7 worm cellular contexts compared by ENCODE assay signal in the genomic region with DNA sequence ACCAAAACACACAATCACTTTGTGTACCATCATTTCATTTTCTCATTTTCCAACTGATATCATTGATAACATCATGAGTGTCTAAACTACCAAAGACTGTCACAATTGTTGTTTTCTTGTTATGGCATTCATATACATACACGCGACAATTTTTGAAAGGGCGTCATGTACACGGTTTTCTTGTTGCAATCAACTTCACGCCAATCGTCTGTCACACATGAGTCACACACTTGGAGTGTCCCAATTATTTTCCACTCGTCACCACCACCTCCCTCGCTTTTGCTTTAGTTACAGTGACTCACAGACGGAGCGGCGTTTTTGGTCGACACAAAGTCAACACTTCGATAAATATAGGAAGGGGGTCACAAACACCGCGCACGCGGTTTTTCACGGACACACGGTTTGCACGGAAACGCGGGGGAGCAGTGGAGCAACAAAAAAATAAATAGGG.
TF ChIP-seq lines count a peak whose summit lies in the region.

No protein-coding gene starts in this region.

TF ChIP-seq in whole organism, L1 larva, 84 proteins besides CTCF, POLR2A, EP300 and RAD21 (continues in another document):
- TF ChIP-seq mep-1 (tag; optimal IDR thresholded peaks at IDR 0.05; lab: Kevin White, UChicago) (peak; percentile 10), aha-1 (tag; optimal IDR thresholded peaks at IDR 0.05; lab: Kevin White, UChicago) (no peak), lsy-2 (tag; optimal IDR thresholded peaks at IDR 0.05; lab: Kevin White, UChicago) (no peak), lin-35 (GFP tag; optimal IDR thresholded peaks at IDR 0.05; lab: Kevin White, UChicago) (peak in 1 of 2 experiments; percentile 66), mdl-1 (tag; optimal IDR thresholded peaks at IDR 0.05; lab: Kevin White, UChicago) (no peak), rnt-1 (tag; optimal IDR thresholded peaks at IDR 0.05; lab: Kevin White, UChicago) (no peak), alr-1 (tag; optimal IDR thresholded peaks at IDR 0.05; lab: Kevin White, UChicago; ENCODE audit: borderline replicate concordance) (no peak), grh-1 (GFP tag; IDR thresholded peaks at IDR 0.05; lab: Robert Waterston, UW) (no peak), vab-15 (tag; optimal IDR thresholded peaks at IDR 0.05; lab: Kevin White, UChicago) (no peak), nhr-47 (tag; optimal IDR thresholded peaks at IDR 0.05; lab: Kevin White, UChicago) (no peak), pax-3 (tag; optimal IDR thresholded peaks at IDR 0.05; lab: Kevin White, UChicago) (no peak), nhr-11 (tag; optimal IDR thresholded peaks at IDR 0.05; lab: Kevin White, UChicago) (no peak), nhr-76 (tag; optimal IDR thresholded peaks at IDR 0.05; lab: Kevin White, UChicago) (no peak)

TF ChIP-seq in whole organism, L2 larva, 48 proteins besides CTCF, POLR2A, EP300 and RAD21 (continues in another document):
- TF ChIP-seq ceh-16 (tag; optimal IDR thresholded peaks at IDR 0.05; lab: Kevin White, UChicago) (no peak), ZK546.5 (tag; optimal IDR thresholded peaks at IDR 0.05; lab: Kevin White, UChicago) (no peak), mdl-1 (tag; optimal IDR thresholded peaks at IDR 0.05; lab: Kevin White, UChicago) (peak; percentile 76 to 83), gmeb-1 (tag; optimal IDR thresholded peaks at IDR 0.05; lab: Kevin White, UChicago) (peak; percentile 8), blmp-1 (tag; optimal IDR thresholded peaks at IDR 0.05; lab: Kevin White, UChicago; ENCODE audit: insufficient read depth) (peak; percentile 0), F13H6.1 (tag; optimal IDR thresholded peaks at IDR 0.05; lab: Kevin White, UChicago) (peak; percentile 55), lsy-2 (tag; optimal IDR thresholded peaks at IDR 0.05; lab: Kevin White, UChicago) (peak in 1 of 2 experiments; percentile 20), nhr-129 (tag; optimal IDR thresholded peaks at IDR 0.05; lab: Kevin White, UChicago) (peak; percentile 78), crh-2 (tag; optimal IDR thresholded peaks at IDR 0.05; lab: Kevin White, UChicago) (peak; percentile 50), ztf-4 (tag; optimal IDR thresholded peaks at IDR 0.05; lab: Kevin White, UChicago) (no peak), fos-1 (tag; optimal IDR thresholded peaks at IDR 0.05; lab: Kevin White, UChicago) (peak; percentile 79), sma-3 (GFP tag; optimal IDR thresholded peaks at IDR 0.05; lab: Kevin White, UChicago) (peak; percentile 87)

TF ChIP-seq in whole organism, L3 larva, 47 proteins besides CTCF, POLR2A, EP300 and RAD21 (continues in another document):
- TF ChIP-seq jun-1 (tag; optimal IDR thresholded peaks at IDR 0.05; lab: Kevin White, UChicago) (peak; percentile 86), nhr-23 (tag; optimal IDR thresholded peaks at IDR 0.05; lab: Kevin White, UChicago) (peak; percentile 68), elt-2 (tag; optimal IDR thresholded peaks at IDR 0.05; lab: Kevin White, UChicago) (peak; percentile 78), pha-4 (tag; optimal IDR thresholded peaks at IDR 0.05; lab: Kevin White, UChicago) (peak; percentile 96), pqm-1 (tag; optimal IDR thresholded peaks at IDR 0.05; lab: Kevin White, UChicago) (peak; percentile 95), nfya-1 (tag; optimal IDR thresholded peaks at IDR 0.05; lab: Kevin White, UChicago; ENCODE audit: insufficient read depth) (peak; percentile 30), ZK546.5 (tag; optimal IDR thresholded peaks at IDR 0.05; lab: Kevin White, UChicago) (no peak), ama-1 (optimal IDR thresholded peaks at IDR 0.05; lab: Kevin White, UChicago) (no peak), elt-3 (tag; optimal IDR thresholded peaks at IDR 0.05; lab: Kevin White, UChicago) (peak in 1 of 3 experiments; percentile 14), egl-5 (tag; optimal IDR thresholded peaks at IDR 0.05; lab: Kevin White, UChicago) (no peak), fos-1 (tag; optimal IDR thresholded peaks at IDR 0.05; lab: Kevin White, UChicago) (peak; percentile 80), mdl-1 (tag; optimal IDR thresholded peaks at IDR 0.05; lab: Kevin White, UChicago) (peak; percentile 83)

TF ChIP-seq in whole organism, L4 larva, 104 proteins besides CTCF, POLR2A, EP300 and RAD21 (continues in another document):
- TF ChIP-seq dmd-6 (GFP tag; IDR thresholded peaks at IDR 0.05; lab: Robert Waterston, UW) (peak; percentile 97), mdt-29 (GFP tag; IDR thresholded peaks at IDR 0.05; lab: Robert Waterston, UW) (peak; percentile 70), F37D6.2 (tag; optimal IDR thresholded peaks at IDR 0.05; lab: Kevin White, UChicago) (no peak), ceh-28 (tag; optimal IDR thresholded peaks at IDR 0.05; lab: Kevin White, UChicago) (no peak), daf-12 (tag; optimal IDR thresholded peaks at IDR 0.05; lab: Kevin White, UChicago) (no peak), lin-29 (GFP tag; IDR thresholded peaks at IDR 0.05; lab: Robert Waterston, UW) (no peak), nhr-48 (tag; optimal IDR thresholded peaks at IDR 0.05; lab: Kevin White, UChicago) (peak; percentile 94), snpc-4 (tag; optimal IDR thresholded peaks at IDR 0.05; lab: Kevin White, UChicago) (no peak), hlh-11 (tag; optimal IDR thresholded peaks at IDR 0.05; lab: Kevin White, UChicago) (peak; percentile 95), lim-7 (GFP tag; IDR thresholded peaks at IDR 0.05; lab: Robert Waterston, UW) (no peak), lin-1 (GFP tag; IDR thresholded peaks at IDR 0.05; lab: Robert Waterston, UW) (peak; percentile 80), aha-1 (tag; lab: Kevin White, UChicago) (peak; percentile 95), tra-1 (GFP tag; IDR thresholded peaks at IDR 0.05; lab: Robert Waterston, UW) (peak; percentile 65; the same call in 1 of the 2 replicates)

TF ChIP-seq in whole organism, late embryonic, 69 proteins besides CTCF, POLR2A, EP300 and RAD21:
- TF ChIP-seq pqm-1 (tag; optimal IDR thresholded peaks at IDR 0.05; lab: Kevin White, UChicago) (peak; percentile 22), T23F11.4 (GFP tag; optimal IDR thresholded peaks at IDR 0.05; lab: Kevin White, UChicago) (no peak)

TF ChIP-seq in whole organism, mixed stage, embryonic, 35 proteins besides CTCF, POLR2A, EP300 and RAD21:
- TF ChIP-seq pha-4 (tag; optimal IDR thresholded peaks at IDR 0.05; lab: Kevin White, UChicago): peak; percentile 26
- no peak for TF ChIP-seq M03D4.4 (tag; optimal IDR thresholded peaks at IDR 0.05; lab: Kevin White, UChicago)
TF ChIP-seq in whole organism, mixed stage, embryonic: peak in this region for 1.

TF ChIP-seq in whole organism, young adult, 124 proteins besides CTCF, POLR2A, EP300 and RAD21 (continues in another document):
- TF ChIP-seq sptf-2 (GFP tag; optimal IDR thresholded peaks at IDR 0.05; lab: Kevin White, UChicago): no peak
- TF ChIP-seq dox-1 (GFP tag; IDR thresholded peaks at IDR 0.05; lab: Robert Waterston, UW): peak; percentile 58
- no peak for TF ChIP-seq ztf-18 (tag; optimal IDR thresholded peaks at IDR 0.05; lab: Kevin White, UChicago)
- no peak for TF ChIP-seq unc-130 (GFP tag; optimal IDR thresholded peaks at IDR 0.05; lab: Kevin White, UChicago)
- TF ChIP-seq ztf-22 (GFP tag; optimal IDR thresholded peaks at IDR 0.05; lab: Kevin White, UChicago): peak; percentile 48
- TF ChIP-seq unc-62 (GFP tag; optimal IDR thresholded peaks at IDR 0.05; lab: Kevin White, UChicago): peak; percentile 77
- TF ChIP-seq D2030.7 (GFP tag; IDR thresholded peaks at IDR 0.05; lab: Robert Waterston, UW): no peak
- TF ChIP-seq pha-4 (tag; optimal IDR thresholded peaks at IDR 0.05; lab: Kevin White, UChicago): peak; percentile 17
- TF ChIP-seq mel-28 (tag; optimal IDR thresholded peaks at IDR 0.05; lab: Kevin White, UChicago; ENCODE audit: borderline replicate concordance): no peak
- peak; percentile 3 for TF ChIP-seq K12H6.12 (tag; optimal IDR thresholded peaks at IDR 0.05; lab: Kevin White, UChicago)
- TF ChIP-seq nfya-1 (tag; optimal IDR thresholded peaks at IDR 0.05; lab: Kevin White, UChicago; ENCODE audit: borderline replicate concordance, insufficient read depth): no peak
- no peak for TF ChIP-seq ceh-79 (tag; optimal IDR thresholded peaks at IDR 0.05; lab: Kevin White, UChicago)
- no peak for TF ChIP-seq ztf-28 (GFP tag; IDR thresholded peaks at IDR 0.05; lab: Robert Waterston, UW)
- TF ChIP-seq lsy-27 (tag; optimal IDR thresholded peaks at IDR 0.05; lab: Kevin White, UChicago; ENCODE audit: borderline replicate concordance, insufficient read depth): no peak
- peak; percentile 94 for TF ChIP-seq nhr-80 (tag; optimal IDR thresholded peaks at IDR 0.05; lab: Kevin White, UChicago)
- TF ChIP-seq F33H1.4 (GFP tag; IDR thresholded peaks at IDR 0.05; lab: Robert Waterston, UW): no peak
- peak; percentile 26 for TF ChIP-seq ceh-27 (GFP tag; optimal IDR thresholded peaks at IDR 0.05; lab: Kevin White, UChicago)
- no peak for TF ChIP-seq fkh-3 (tag; optimal IDR thresholded peaks at IDR 0.05; lab: Kevin White, UChicago)
- peak; percentile 38 for TF ChIP-seq nhr-90 (tag; optimal IDR thresholded peaks at IDR 0.05; lab: Kevin White, UChicago)
- TF ChIP-seq Y95B8A.8 (GFP tag; IDR thresholded peaks at IDR 0.05; lab: Robert Waterston, UW): no peak
- TF ChIP-seq atf-7 (tag; optimal IDR thresholded peaks at IDR 0.05; lab: Kevin White, UChicago): peak; percentile 71
- TF ChIP-seq lsl-1 (GFP tag; optimal IDR thresholded peaks at IDR 0.05; lab: Kevin White, UChicago): no peak
- no peak for TF ChIP-seq lag-1 (GFP tag; IDR thresholded peaks at IDR 0.05; lab: Robert Waterston, UW)
- peak; percentile 73 to 75 for TF ChIP-seq let-607 (tag; optimal IDR thresholded peaks at IDR 0.05; lab: Kevin White, UChicago)
- TF ChIP-seq ZK185.1 (tag; optimal IDR thresholded peaks at IDR 0.05; lab: Kevin White, UChicago; ENCODE audit: poor library complexity, severe bottlenecking): peak; percentile 42
- TF ChIP-seq ceh-40 (GFP tag; IDR thresholded peaks at IDR 0.05; lab: Robert Waterston, UW): no peak
- TF ChIP-seq F23B12.7 (tag; optimal IDR thresholded peaks at IDR 0.05; lab: Kevin White, UChicago; ENCODE audit: insufficient read depth): no peak
- 0 out of 2 replicates have a peak, but pooled peaks have one; percentile 13 for TF ChIP-seq lin-26 (GFP tag; IDR thresholded peaks at IDR 0.05; lab: Robert Waterston, UW)
- no peak for TF ChIP-seq aptf-2 (GFP tag; conservative IDR thresholded peaks at IDR 0.05; lab: Robert Waterston, UW)
- TF ChIP-seq hrde-1 (tag; optimal IDR thresholded peaks at IDR 0.05; lab: Kevin White, UChicago; ENCODE audit: borderline replicate concordance): no peak
- no peak for TF ChIP-seq sdz-38 (tag; optimal IDR thresholded peaks at IDR 0.05; lab: Kevin White, UChicago)
- no peak for TF ChIP-seq F49E8.2 (tag; optimal IDR thresholded peaks at IDR 0.05; lab: Kevin White, UChicago; ENCODE audit: insufficient read depth)
- peak; percentile 68 for TF ChIP-seq zfh-2 (GFP tag; conservative IDR thresholded peaks at IDR 0.05; lab: Robert Waterston, UW)
- no peak for TF ChIP-seq xnd-1 (tag; optimal IDR thresholded peaks at IDR 0.05; lab: Kevin White, UChicago)
- no peak for TF ChIP-seq mxl-1 (tag; optimal IDR thresholded peaks at IDR 0.05; lab: Kevin White, UChicago)
- no peak for TF ChIP-seq T26A5.8 (tag; optimal IDR thresholded peaks at IDR 0.05; lab: Kevin White, UChicago)
